Worm (Caenorhabditis elegans): Measurements from ENCODE around the gene btbd-10.

DNA sequence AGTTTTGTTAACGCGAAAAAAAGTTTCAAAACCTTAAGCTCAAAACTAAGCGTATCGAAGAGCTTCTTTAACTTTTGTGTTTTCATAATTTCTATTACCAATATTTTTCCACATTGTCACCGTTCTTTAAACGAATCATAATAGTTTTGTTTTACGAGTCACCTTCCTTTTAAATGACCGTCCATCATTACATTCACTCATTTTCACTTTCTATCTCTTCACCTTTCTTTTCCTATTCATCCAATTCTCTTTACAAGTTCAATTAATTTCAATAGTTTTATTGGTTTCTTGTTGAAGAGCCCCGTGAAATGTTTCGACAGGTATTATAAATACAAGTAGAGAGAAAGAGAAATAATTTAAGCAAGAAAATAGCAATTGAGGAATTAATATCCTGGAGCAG is 33.0 kb upstream of the btbd-10 start:
- TF ChIP-seq pax-1 (tag; optimal IDR thresholded peaks at IDR 0.05) (no peak), ceh-30 (tag; optimal IDR thresholded peaks at IDR 0.05) (no peak), ceh-48 (tag; optimal IDR thresholded peaks at IDR 0.05) (no peak), rnt-1 (tag; optimal IDR thresholded peaks at IDR 0.05) (no peak), ahr-1 (tag; optimal IDR thresholded peaks at IDR 0.05) (no peak)
